Fruit fly (Drosophila melanogaster): ENCODE results near the gene Ir94c.
A peak's percentile ranks its signal among the peaks of the same experiment; 100 is the strongest.

Ir94c gene

DNA sequence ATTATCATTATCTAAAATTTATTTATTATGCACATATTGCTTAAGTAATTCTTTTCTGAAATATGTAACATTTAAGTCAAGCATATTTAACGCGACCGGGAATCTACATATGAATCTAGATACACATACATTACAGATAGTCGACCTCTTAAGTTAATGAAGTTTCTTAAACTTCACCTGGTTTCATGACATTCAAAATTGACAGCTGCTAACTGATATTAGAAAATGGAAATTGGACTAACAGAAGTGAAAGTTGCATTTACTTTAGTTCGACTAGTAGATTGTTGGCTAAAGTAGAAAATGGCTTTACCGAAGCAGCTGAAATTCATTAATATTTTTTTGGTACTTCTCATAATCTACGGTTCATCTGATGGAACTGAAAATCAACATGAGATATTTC, 6.1 kb downstream of the Ir94c start, which contains the start of gene Ir94a:
Gene Ir94a (plus strand): TSS at position 301 of the 400 bp plus-strand sequence.
- TF ChIP-seq cic (GFP tag; optimal IDR thresholded peaks at IDR 0.05), result no peak
- no peak for TF ChIP-seq Mnt (GFP tag; optimal IDR thresholded peaks at IDR 0.05)
- no peak for TF ChIP-seq toe (GFP tag; optimal IDR thresholded peaks at IDR 0.05)
- no peak for TF ChIP-seq tj (GFP tag; optimal IDR thresholded peaks at IDR 0.05)
- no peak for TF ChIP-seq Hr96 (GFP tag; optimal IDR thresholded peaks at IDR 0.05)
- TF ChIP-seq bab1 (GFP tag; optimal IDR thresholded peaks at IDR 0.05), result no peak
- TF ChIP-seq CG1620 (GFP tag; optimal IDR thresholded peaks at IDR 0.05), result no peak
- no peak for TF ChIP-seq Crg-1 (GFP tag; optimal IDR thresholded peaks at IDR 0.05)
- no peak for TF ChIP-seq Clk (GFP tag; optimal IDR thresholded peaks at IDR 0.05)
- no peak for TF ChIP-seq CG33017 (tag; optimal IDR thresholded peaks at IDR 0.05)
- TF ChIP-seq CG14711 (tag; optimal IDR thresholded peaks at IDR 0.05), result no peak
- TF ChIP-seq CG5204 (GFP tag; optimal IDR thresholded peaks at IDR 0.05), result no peak
- no peak for TF ChIP-seq ovo (GFP tag; optimal IDR thresholded peaks at IDR 0.05)
- no peak for TF ChIP-seq CG7045 (GFP tag; optimal IDR thresholded peaks at IDR 0.05)
- TF ChIP-seq CG7101 (tag; optimal IDR thresholded peaks at IDR 0.05), result no peak
- TF ChIP-seq CG12768 (GFP tag; optimal IDR thresholded peaks at IDR 0.05), result no peak
- TF ChIP-seq kay (GFP tag; ENCODE audit: borderline replicate concordance), result no peak
- no peak for TF ChIP-seq CG11617 (GFP tag; optimal IDR thresholded peaks at IDR 0.05)

DNA sequence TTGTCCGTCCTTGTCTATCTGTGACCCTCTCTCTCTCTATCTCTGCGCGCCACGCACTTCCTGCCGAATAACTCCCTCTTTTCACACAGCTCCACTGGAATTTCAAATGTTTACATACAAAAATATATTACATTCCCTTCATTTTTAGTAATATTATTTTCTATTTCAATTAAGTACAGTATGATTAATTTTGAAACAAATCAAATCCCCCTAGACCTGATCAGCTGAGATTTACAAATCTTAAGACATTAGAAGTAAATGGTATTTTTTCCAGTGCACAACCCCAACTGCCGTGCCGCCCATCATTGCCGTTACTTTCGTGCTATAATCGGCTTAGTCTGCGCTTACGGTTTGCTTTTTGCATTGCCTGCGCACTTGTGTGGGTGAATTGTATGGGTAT, 10.9 kb downstream of the Ir94c start:
- TF ChIP-seq tj (GFP tag; optimal IDR thresholded peaks at IDR 0.05) (no peak), Crg-1 (GFP tag; optimal IDR thresholded peaks at IDR 0.05) (no peak), CG11617 (GFP tag; optimal IDR thresholded peaks at IDR 0.05) (no peak), Hr96 (GFP tag; optimal IDR thresholded peaks at IDR 0.05) (no peak), ovo (GFP tag; optimal IDR thresholded peaks at IDR 0.05) (no peak), CG33017 (tag; optimal IDR thresholded peaks at IDR 0.05) (no peak), pad (GFP tag; optimal IDR thresholded peaks at IDR 0.05) (no peak)

dm6 chr3R:22103114-22103513, 16.1 kb downstream of the Ir94c start, which contains the start of gene CG13407:
CG13407 (plus strand) TSS chr3R:22103414.
- TF ChIP-seq pad (GFP tag; optimal IDR thresholded peaks at IDR 0.05), result no peak
- no peak for TF ChIP-seq ovo (GFP tag; optimal IDR thresholded peaks at IDR 0.05)
- TF ChIP-seq cic (GFP tag; optimal IDR thresholded peaks at IDR 0.05), result no peak
- no peak for TF ChIP-seq Hr96 (GFP tag; optimal IDR thresholded peaks at IDR 0.05)
- TF ChIP-seq cnc (optimal IDR thresholded peaks at IDR 0.05), result no peak
- TF ChIP-seq CG1620 (GFP tag; optimal IDR thresholded peaks at IDR 0.05), result no peak
- TF ChIP-seq Clk (GFP tag; optimal IDR thresholded peaks at IDR 0.05), result no peak

- TF ChIP-seq tj (GFP tag; optimal IDR thresholded peaks at IDR 0.05) (peak; percentile 69), CG5204 (GFP tag; optimal IDR thresholded peaks at IDR 0.05) (no peak)
Observed at dm6 chr3R:22096893-22097292, 22.4 kb downstream of the Ir94c start.

- TF ChIP-seq Clk (GFP tag; optimal IDR thresholded peaks at IDR 0.05) (no peak), bab1 (GFP tag; optimal IDR thresholded peaks at IDR 0.05) (peak; percentile 16)
Observed at dm6 chr3R:22093950-22094349, 25.3 kb downstream of the Ir94c start.

DNA sequence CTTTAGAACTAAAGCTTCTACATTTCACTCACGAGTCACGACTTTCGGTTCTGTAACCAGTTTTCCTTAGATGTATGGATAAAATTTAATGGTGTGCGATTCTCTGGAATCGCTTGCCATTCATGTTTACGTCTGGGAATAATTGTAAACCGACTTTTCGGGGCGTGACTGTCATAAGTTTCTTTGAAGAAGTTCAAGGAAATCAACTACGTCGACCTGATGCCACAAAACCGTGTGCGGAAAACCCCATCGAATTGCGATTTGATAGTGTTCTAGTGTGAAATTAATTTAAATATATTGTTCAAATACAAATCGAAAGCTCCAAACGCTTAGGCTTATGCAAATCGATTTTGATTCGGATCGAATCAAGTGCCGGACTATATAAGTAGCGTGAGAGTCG, 32.5 kb downstream of the Ir94c start, which contains the start of gene BomBc3:
Gene BomBc3 (plus strand): TSS at position 301 of the 400 bp plus-strand sequence.
- no peak for TF ChIP-seq CG11617 (GFP tag; optimal IDR thresholded peaks at IDR 0.05)
- no peak for TF ChIP-seq Mnt (GFP tag; optimal IDR thresholded peaks at IDR 0.05)
- TF ChIP-seq Clk (GFP tag; optimal IDR thresholded peaks at IDR 0.05), result no peak
- no peak for TF ChIP-seq toe (GFP tag; optimal IDR thresholded peaks at IDR 0.05)
- TF ChIP-seq pad (GFP tag; optimal IDR thresholded peaks at IDR 0.05), result no peak
- no peak for TF ChIP-seq CG33017 (tag; optimal IDR thresholded peaks at IDR 0.05)
- TF ChIP-seq CG12768 (GFP tag; optimal IDR thresholded peaks at IDR 0.05), result no peak

DNA sequence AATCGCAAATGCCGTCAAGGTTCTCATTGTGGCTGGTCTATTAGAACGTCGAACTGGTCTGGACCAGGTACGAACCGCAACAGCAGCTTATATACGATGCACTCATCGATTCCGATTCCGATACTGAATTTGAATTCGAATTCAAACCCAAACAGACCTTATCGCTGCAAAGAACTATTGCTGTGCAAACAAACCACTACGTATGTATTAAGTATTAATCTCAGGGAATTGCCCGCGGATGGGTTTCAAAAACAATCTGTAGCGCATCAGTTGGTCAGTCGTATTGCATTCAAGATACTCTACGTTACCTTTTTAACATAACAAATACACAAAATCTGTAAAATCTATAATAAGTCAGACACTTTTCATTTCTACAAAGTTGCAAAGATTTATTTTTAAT, 33.0 kb downstream of the Ir94c start, which contains the start of gene BomT3:
Gene BomT3 (minus strand): TSS at position 101 of the 400 bp plus-strand sequence.
- TF ChIP-seq Mnt (GFP tag; optimal IDR thresholded peaks at IDR 0.05) (no peak), Clk (GFP tag; optimal IDR thresholded peaks at IDR 0.05) (no peak), kay (GFP tag; ENCODE audit: borderline replicate concordance) (peak; percentile 55), pad (GFP tag; optimal IDR thresholded peaks at IDR 0.05) (no peak), CG12768 (GFP tag; optimal IDR thresholded peaks at IDR 0.05) (no peak), cic (GFP tag; optimal IDR thresholded peaks at IDR 0.05) (peak; percentile 1), CG5204 (GFP tag; optimal IDR thresholded peaks at IDR 0.05) (no peak), toe (GFP tag; optimal IDR thresholded peaks at IDR 0.05) (no peak)

- TF ChIP-seq CG11617 (GFP tag; optimal IDR thresholded peaks at IDR 0.05) (no peak), pad (GFP tag; optimal IDR thresholded peaks at IDR 0.05) (no peak), CG5204 (GFP tag; optimal IDR thresholded peaks at IDR 0.05) (no peak), Crg-1 (GFP tag; optimal IDR thresholded peaks at IDR 0.05) (no peak), kay (GFP tag; ENCODE audit: borderline replicate concordance) (no peak), CG7045 (GFP tag; optimal IDR thresholded peaks at IDR 0.05) (no peak), CG33017 (tag; optimal IDR thresholded peaks at IDR 0.05) (no peak)
Observed at dm6 chr3R:22080161-22080560, 39.1 kb downstream of the Ir94c start, which contains the start of gene CG13408. CG13408 (plus strand) TSS chr3R:22080382.
